Fruit fly (Drosophila melanogaster): ENCODE data around the gene CG34269.

Gene CG34269

DNA sequence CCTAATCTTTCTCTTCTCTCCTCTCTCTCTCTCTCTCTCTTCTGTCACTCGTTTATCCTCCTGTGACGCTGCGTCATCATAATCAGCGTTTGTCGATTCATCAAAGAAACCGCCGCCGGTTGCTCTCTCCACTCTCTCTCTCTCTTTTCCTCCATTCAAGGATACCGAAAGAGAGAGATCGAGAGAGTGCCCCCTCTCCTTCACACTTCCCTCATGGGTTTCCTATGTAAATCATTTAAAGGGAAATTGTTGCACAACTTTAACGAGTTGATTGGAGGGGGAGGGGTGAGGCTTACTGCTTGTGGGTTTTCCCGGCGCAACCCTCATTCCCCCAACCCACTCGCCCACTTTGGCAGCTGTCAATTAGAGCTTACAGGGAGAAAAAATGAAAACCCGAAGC is 16.1 kb downstream of the CG34269 start:
- TF ChIP-seq CG13204 (GFP tag; optimal IDR thresholded peaks at IDR 0.05) (peak; percentile 6), CG8301 (tag; optimal IDR thresholded peaks at IDR 0.05) (no peak)

- TF ChIP-seq CG14655 (GFP tag; optimal IDR thresholded peaks at IDR 0.05): peak; percentile 84
- peak; percentile 10 for TF ChIP-seq EcR (GFP tag; optimal IDR thresholded peaks at IDR 0.05)
- 0 out of 2 replicates have a peak, but pooled peaks have one; percentile 35 for TF ChIP-seq CG12605 (GFP tag; IDR thresholded peaks at IDR 0.05)
- TF ChIP-seq Ets98B (GFP tag; IDR thresholded peaks at IDR 0.05): peak; percentile 81
- peak; percentile 68; the same call in 1 of the 2 replicates for TF ChIP-seq CG32121 (GFP tag; IDR thresholded peaks at IDR 0.05)
- no peak for TF ChIP-seq CG13204 (GFP tag; optimal IDR thresholded peaks at IDR 0.05)
- TF ChIP-seq CG8159 (tag; optimal IDR thresholded peaks at IDR 0.05): peak; percentile 84
- 0 out of 2 replicates have a peak, but pooled peaks have one; percentile 31 for TF ChIP-seq CG10348 (GFP tag; IDR thresholded peaks at IDR 0.05)
- peak; percentile 78 for TF ChIP-seq CG9948 (tag; optimal IDR thresholded peaks at IDR 0.05)
- TF ChIP-seq CG17806 (tag; optimal IDR thresholded peaks at IDR 0.05): peak; percentile 80
- TF ChIP-seq gl (tag; optimal IDR thresholded peaks at IDR 0.05): peak; percentile 64
- TF ChIP-seq CG34367 (tag; optimal IDR thresholded peaks at IDR 0.05): peak; percentile 74
- peak; percentile 89 for TF ChIP-seq Pif1A (GFP tag; optimal IDR thresholded peaks at IDR 0.05)
- TF ChIP-seq D1 (tag; optimal IDR thresholded peaks at IDR 0.05): no peak
- TF ChIP-seq CG4496 (GFP tag; IDR thresholded peaks at IDR 0.05): peak; percentile 89
- peak; percentile 76 for TF ChIP-seq fd96Ca (GFP tag; IDR thresholded peaks at IDR 0.05)
- TF ChIP-seq Snoo (tag; optimal IDR thresholded peaks at IDR 0.05): peak; percentile 85
- TF ChIP-seq CG8301 (tag; optimal IDR thresholded peaks at IDR 0.05): peak; percentile 74
- TF ChIP-seq CG15710 (tag; optimal IDR thresholded peaks at IDR 0.05): peak; percentile 77
- no peak for TF ChIP-seq rn (GFP tag; IDR thresholded peaks at IDR 0.05)
- TF ChIP-seq Pif1B (GFP tag; optimal IDR thresholded peaks at IDR 0.05): peak; percentile 86
Observed at dm6 chr3L:545512-546161, 17.5 kb downstream of the CG34269 start.

DNA sequence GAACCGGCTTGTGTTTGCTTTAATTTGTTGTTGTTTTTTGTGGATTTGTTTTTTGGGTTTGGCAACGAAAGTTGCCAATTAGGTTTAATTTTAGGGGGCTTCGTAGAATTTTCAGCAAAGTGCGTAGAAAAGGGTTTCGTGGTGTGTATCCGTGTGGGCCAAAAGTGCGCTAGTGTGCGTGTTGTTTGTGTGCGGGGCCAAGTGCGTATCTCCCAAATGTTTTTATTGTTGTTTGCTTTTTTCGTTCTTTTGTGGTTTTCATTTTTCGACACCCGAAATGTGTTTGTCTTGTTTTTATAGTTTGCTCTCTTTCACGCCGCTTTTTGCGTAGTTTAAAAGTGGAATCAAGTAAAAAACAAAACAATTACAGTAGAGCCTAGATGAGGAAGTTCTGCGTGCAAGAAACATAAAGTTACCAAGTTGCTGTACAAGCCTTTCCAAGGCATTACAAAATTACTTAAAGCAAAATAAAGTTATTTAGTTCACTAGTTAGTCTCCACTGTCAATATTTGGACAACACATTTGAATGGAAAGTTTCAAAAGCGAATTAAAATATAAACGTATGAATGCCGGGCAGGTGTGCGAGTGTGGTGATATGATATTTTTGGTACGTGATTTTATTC is 18.8 kb downstream of the CG34269 start:
- TF ChIP-seq CG4496 (GFP tag; IDR thresholded peaks at IDR 0.05) (0 out of 3 replicates have a peak, but pooled peaks have one; percentile 48), Ets98B (GFP tag; IDR thresholded peaks at IDR 0.05) (peak; percentile 63), CG8159 (tag; optimal IDR thresholded peaks at IDR 0.05) (no peak), CG32121 (GFP tag; IDR thresholded peaks at IDR 0.05) (peak; percentile 71; the same call in 1 of the 2 replicates), Snoo (tag; optimal IDR thresholded peaks at IDR 0.05) (peak; percentile 10), Pif1A (GFP tag; optimal IDR thresholded peaks at IDR 0.05) (no peak), fd96Ca (GFP tag; IDR thresholded peaks at IDR 0.05) (peak; percentile 48; the same call in 2 of the 3 replicates)

DNA sequence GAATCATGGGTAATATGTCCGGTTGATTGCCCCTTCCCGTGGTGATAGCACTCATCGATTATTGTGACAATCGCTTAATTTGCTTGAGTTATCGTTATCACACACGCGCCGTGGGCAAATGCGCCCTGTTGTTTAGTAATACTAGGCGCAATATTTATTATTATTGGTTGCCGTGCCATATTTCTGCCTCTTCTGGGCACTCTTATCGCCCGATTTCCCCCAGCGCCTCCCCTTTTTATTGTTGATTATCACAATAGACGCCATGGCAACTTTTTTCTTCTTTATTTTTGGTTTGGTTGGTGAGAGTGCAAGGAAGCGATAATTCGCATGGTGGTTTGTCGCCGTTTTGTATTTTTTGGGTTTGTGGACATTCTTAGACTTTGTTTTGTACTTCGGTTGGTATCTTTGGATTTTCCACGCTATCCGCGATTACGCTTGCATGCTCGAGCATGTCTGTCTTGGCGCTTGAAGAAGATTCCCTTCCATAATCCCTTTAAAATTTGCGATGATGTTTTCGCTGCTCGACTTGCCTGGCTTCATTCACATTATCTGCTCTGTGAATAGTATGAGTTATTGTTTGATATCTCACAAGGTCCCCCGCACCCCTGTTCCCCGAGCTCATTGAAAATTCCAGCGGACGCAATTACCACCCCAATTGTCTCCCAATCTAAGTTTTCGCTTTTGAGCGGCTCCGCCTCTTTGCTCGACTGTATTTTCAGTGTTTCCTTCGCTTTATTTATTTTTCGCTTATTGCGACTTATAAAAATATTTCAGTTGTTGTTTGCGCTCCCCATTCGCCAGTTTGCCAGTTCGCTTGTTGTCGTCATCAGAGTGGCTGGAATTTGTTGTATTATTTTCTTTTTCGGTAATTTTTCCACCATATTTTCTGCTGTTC is 20.4 kb downstream of the CG34269 start:
- 0 out of 3 replicates have a peak, but pooled peaks have one; percentile 17 for TF ChIP-seq CG4496 (GFP tag; IDR thresholded peaks at IDR 0.05)
- TF ChIP-seq Snoo (tag; optimal IDR thresholded peaks at IDR 0.05): no peak
- no peak for TF ChIP-seq Pif1A (GFP tag; optimal IDR thresholded peaks at IDR 0.05)
- TF ChIP-seq CG14655 (GFP tag; optimal IDR thresholded peaks at IDR 0.05): peak; percentile 6
- no peak for TF ChIP-seq CG15710 (tag; optimal IDR thresholded peaks at IDR 0.05)
- peak; percentile 20 for TF ChIP-seq EcR (GFP tag; optimal IDR thresholded peaks at IDR 0.05)

dm6 chr3L:550082-550827 is 22.1 kb downstream of the CG34269 start:
- peak; percentile 81 for TF ChIP-seq CG8159 (tag; optimal IDR thresholded peaks at IDR 0.05)
- TF ChIP-seq CG8301 (tag; optimal IDR thresholded peaks at IDR 0.05): peak; percentile 75
- peak; percentile 40 for TF ChIP-seq CG17806 (tag; optimal IDR thresholded peaks at IDR 0.05)
- TF ChIP-seq Ets98B (GFP tag; IDR thresholded peaks at IDR 0.05): no peak
- TF ChIP-seq CG13204 (GFP tag; optimal IDR thresholded peaks at IDR 0.05): no peak
- TF ChIP-seq fd96Ca (GFP tag; IDR thresholded peaks at IDR 0.05): no peak
- no peak for TF ChIP-seq CG32121 (GFP tag; IDR thresholded peaks at IDR 0.05)
- TF ChIP-seq EcR (GFP tag; optimal IDR thresholded peaks at IDR 0.05): no peak
- TF ChIP-seq gl (tag; optimal IDR thresholded peaks at IDR 0.05): no peak
- TF ChIP-seq CG34367 (tag; optimal IDR thresholded peaks at IDR 0.05): peak; percentile 1
- TF ChIP-seq Snoo (tag; optimal IDR thresholded peaks at IDR 0.05): peak; percentile 50
- TF ChIP-seq CG15710 (tag; optimal IDR thresholded peaks at IDR 0.05): peak; percentile 78
- no peak for TF ChIP-seq CG10348 (GFP tag; IDR thresholded peaks at IDR 0.05)
- no peak for TF ChIP-seq rn (GFP tag; IDR thresholded peaks at IDR 0.05)
- TF ChIP-seq D1 (tag; optimal IDR thresholded peaks at IDR 0.05): peak; percentile 19
- peak; percentile 80 for TF ChIP-seq CG14655 (GFP tag; optimal IDR thresholded peaks at IDR 0.05)
- TF ChIP-seq Pif1B (GFP tag; optimal IDR thresholded peaks at IDR 0.05): peak; percentile 60
- TF ChIP-seq CG12605 (GFP tag; IDR thresholded peaks at IDR 0.05): no peak
- no peak for TF ChIP-seq CG4496 (GFP tag; IDR thresholded peaks at IDR 0.05)
- peak; percentile 33 for TF ChIP-seq CG9948 (tag; optimal IDR thresholded peaks at IDR 0.05)
- peak; percentile 51 for TF ChIP-seq Pif1A (GFP tag; optimal IDR thresholded peaks at IDR 0.05)

Data from whole organism, pupa.